Worm (Caenorhabditis elegans) whole organism, L4 larva: Measurements from ENCODE around the gene best-18.
A peak's percentile ranks its signal among the peaks of the same experiment; 100 is the strongest.

ENCODE experiments used
- F10B5.3 ChIP-seq: sonication (generic microtip); optimal IDR thresholded peaks from 2 replicates; lab custom pipeline; 2016; ENCODE audit warnings: mild to moderate bottlenecking, missing genetic modification characterization, missing compliant biosample characterization
- F26F4.8 ChIP-seq: fragments of 200-800 bp; sonication (Bioruptor generic); conservative IDR thresholded peaks from 2 replicates; pipeline ENCODE4 v1.3.6; 2022; ENCODE audit warnings: missing genetic modification characterization, missing compliant biosample characterization
- F44E2.7 ChIP-seq: fragments of 200-800 bp; sonication (Bioruptor generic); IDR thresholded peaks from 2 replicates; pipeline ENCODE4 v2.1.2; 2022; ENCODE audit warnings: missing genetic modification characterization, missing compliant biosample characterization
- F49E8.2 ChIP-seq: sonication (generic microtip); optimal IDR thresholded peaks from 2 replicates; lab custom pipeline; 2016; ENCODE audit warnings: missing compliant biosample characterization, mild to moderate bottlenecking, missing genetic modification characterization, borderline replicate concordance
- ZK337.2 ChIP-seq: fragments of 200-800 bp; sonication (Bioruptor generic); IDR thresholded peaks from 2 replicates; pipeline ENCODE4 v1.3.6; 2022; ENCODE audit warnings: missing genetic modification reagents, missing genetic modification characterization, missing compliant biosample characterization
- aha-1 ChIP-seq: fragments of 150-350 bp; peaks from one replicate; lab custom pipeline; 2014; ENCODE audit warnings: missing biosample characterization, missing genetic modification characterization
- arid-1 ChIP-seq: fragments of 200-800 bp; sonication (Bioruptor generic); conservative IDR thresholded peaks from 2 replicates; pipeline ENCODE4 v1.3.6; 2022; ENCODE audit warnings: missing genetic modification reagents, missing genetic modification characterization, missing compliant biosample characterization
- ceh-82 ChIP-seq: sonication (generic microtip); optimal IDR thresholded peaks from 2 replicates; lab custom pipeline; 2017; ENCODE audit warnings: missing biosample characterization, missing genetic modification characterization
- daf-12 ChIP-seq: fragments of 150-350 bp; optimal IDR thresholded peaks from 2 replicates; lab custom pipeline; 2014; ENCODE audit warnings: missing biosample characterization, missing genetic modification reagents, missing genetic modification characterization
- daf-16 ChIP-seq, 3 experiments: sonication (generic microtip); optimal IDR thresholded peaks; 2 replicates each; lab custom pipeline; 2016 to 2017; ENCODE audit warnings: missing genetic modification characterization in 3 of 3, missing genetic modification reagents in 3 of 3, mild to moderate bottlenecking in 2 of 3, missing compliant biosample characterization in 2 of 3, missing biosample characterization in 1 of 3, moderate library complexity in 1 of 3
- daf-19 ChIP-seq: fragments of 200-800 bp; sonication (Bioruptor generic); conservative IDR thresholded peaks from 2 replicates; pipeline ENCODE4 v1.3.6; 2022; ENCODE audit warnings: missing genetic modification characterization, missing compliant biosample characterization
- dmd-9 ChIP-seq: fragments of 200-800 bp; sonication (Bioruptor generic); IDR thresholded peaks from 2 replicates; pipeline ENCODE4 v1.3.6; 2022; ENCODE audit warnings: missing genetic modification reagents, missing genetic modification characterization, missing compliant biosample characterization
- dve-1 ChIP-seq: sonication (generic microtip); optimal IDR thresholded peaks from 2 replicates; lab custom pipeline; 2017; ENCODE audit warnings: antibody characterized with exemption, mild to moderate bottlenecking, missing genetic modification characterization, missing compliant biosample characterization; ENCODE audit not compliant: insufficient read depth
- fkh-10 ChIP-seq: fragments of 150-350 bp; optimal IDR thresholded peaks from 2 replicates; lab custom pipeline; 2014; ENCODE audit warnings: missing biosample characterization, missing genetic modification reagents, missing genetic modification characterization
- gei-8 ChIP-seq: fragments of 200-800 bp; sonication (Bioruptor generic); optimal IDR thresholded peaks from 2 replicates; lab custom pipeline; 2018; ENCODE audit warnings: mild to moderate bottlenecking, missing genetic modification characterization, missing compliant biosample characterization
- hlh-30 ChIP-seq: sonication (generic microtip); optimal IDR thresholded peaks from 2 replicates; lab custom pipeline; 2017; ENCODE audit warnings: antibody characterized with exemption, mild to moderate bottlenecking, missing genetic modification characterization, missing compliant biosample characterization; ENCODE audit not compliant: insufficient read depth
- hmg-1.1 ChIP-seq: fragments of 200-800 bp; sonication (Bioruptor generic); IDR thresholded peaks from 2 replicates; pipeline ENCODE4 v1.3.6; 2022; ENCODE audit warnings: missing genetic modification reagents, missing genetic modification characterization, missing compliant biosample characterization
- lsy-2 ChIP-seq, 2 experiments: fragments of 150-350 bp in 1 of 2; sonication (generic microtip) in 1 of 2; optimal IDR thresholded peaks; 2 replicates each; lab custom pipeline; 2014 to 2017; ENCODE audit warnings: missing biosample characterization in 2 of 2, missing genetic modification characterization in 2 of 2
- mep-1 ChIP-seq: fragments of 150-350 bp; sonication (generic microtip); optimal IDR thresholded peaks from 3 replicates; lab custom pipeline; 2014; ENCODE audit warnings: missing biosample characterization, missing genetic modification characterization
- mxl-3 ChIP-seq: fragments of 200-800 bp; sonication (Bioruptor generic); optimal IDR thresholded peaks from 2 replicates; lab custom pipeline; 2018; ENCODE audit warnings: mild to moderate bottlenecking, missing genetic modification characterization, missing compliant biosample characterization
- nhr-10 ChIP-seq: fragments of 150-350 bp; optimal IDR thresholded peaks from 2 replicates; lab custom pipeline; 2014; ENCODE audit warnings: missing biosample characterization, missing genetic modification characterization
- nhr-102 ChIP-seq: sonication (generic microtip); optimal IDR thresholded peaks from 2 replicates; lab custom pipeline; 2016; ENCODE audit warnings: mild to moderate bottlenecking, missing genetic modification characterization, moderate library complexity, missing compliant biosample characterization
- nhr-237 ChIP-seq: sonication (generic microtip); optimal IDR thresholded peaks from 2 replicates; lab custom pipeline; 2017; ENCODE audit warnings: missing biosample characterization, missing genetic modification characterization
- nhr-28 ChIP-seq: fragments of 150-350 bp; optimal IDR thresholded peaks from 2 replicates; lab custom pipeline; 2014; ENCODE audit warnings: missing biosample characterization, missing genetic modification characterization
- nhr-6 ChIP-seq: fragments of 150-350 bp; optimal IDR thresholded peaks from 2 replicates; lab custom pipeline; 2014; ENCODE audit warnings: missing biosample characterization, missing genetic modification characterization
- nhr-77 ChIP-seq: fragments of 150-350 bp; optimal IDR thresholded peaks from 2 replicates; lab custom pipeline; 2014; ENCODE audit warnings: missing biosample characterization, missing genetic modification characterization
- pqm-1 ChIP-seq: sonication (generic microtip); optimal IDR thresholded peaks from 2 replicates; lab custom pipeline; 2017; ENCODE audit warnings: missing biosample characterization, missing genetic modification characterization
- snpc-1.2 ChIP-seq: fragments of 200-800 bp; sonication (Bioruptor generic); IDR thresholded peaks from 2 replicates; pipeline ENCODE4 v1.3.6; 2022; ENCODE audit warnings: missing genetic modification reagents, missing genetic modification characterization, missing compliant biosample characterization
- tra-1 ChIP-seq: fragments of 200-800 bp; sonication (Bioruptor generic); IDR thresholded peaks from 2 replicates; pipeline ENCODE4 v1.3.6; 2022; ENCODE audit warnings: missing genetic modification reagents, missing genetic modification characterization, missing compliant biosample characterization
- unc-39 ChIP-seq: sonication (generic microtip); optimal IDR thresholded peaks from 2 replicates; lab custom pipeline; 2017; ENCODE audit warnings: missing biosample characterization, missing genetic modification characterization
- unc-62 ChIP-seq, 3 experiments: fragments of 150-350 bp in 1 of 3; sonication (generic microtip); optimal IDR thresholded peaks in 2 of 3; peaks in 1 of 3; 1 replicate in 1 of 3; 2 replicates in 2 of 3; lab custom pipeline; 2014 to 2017; ENCODE audit warnings: missing biosample characterization in 3 of 3, missing genetic modification characterization in 3 of 3, missing genetic modification reagents in 3 of 3, missing genotype in 1 of 3
- vab-7 ChIP-seq: fragments of 200-800 bp; sonication (Bioruptor generic); IDR thresholded peaks from 2 replicates; pipeline ENCODE4 v1.3.6; 2022; ENCODE audit warnings: missing genetic modification reagents, missing genetic modification characterization, missing compliant biosample characterization
- zfp-3 ChIP-seq: fragments of 200-800 bp; sonication (Bioruptor generic); conservative IDR thresholded peaks from 2 replicates; pipeline ENCODE4 v1.3.6; 2022; ENCODE audit warnings: missing genetic modification reagents, missing genetic modification characterization, missing compliant biosample characterization

Gene best-18

DNA sequence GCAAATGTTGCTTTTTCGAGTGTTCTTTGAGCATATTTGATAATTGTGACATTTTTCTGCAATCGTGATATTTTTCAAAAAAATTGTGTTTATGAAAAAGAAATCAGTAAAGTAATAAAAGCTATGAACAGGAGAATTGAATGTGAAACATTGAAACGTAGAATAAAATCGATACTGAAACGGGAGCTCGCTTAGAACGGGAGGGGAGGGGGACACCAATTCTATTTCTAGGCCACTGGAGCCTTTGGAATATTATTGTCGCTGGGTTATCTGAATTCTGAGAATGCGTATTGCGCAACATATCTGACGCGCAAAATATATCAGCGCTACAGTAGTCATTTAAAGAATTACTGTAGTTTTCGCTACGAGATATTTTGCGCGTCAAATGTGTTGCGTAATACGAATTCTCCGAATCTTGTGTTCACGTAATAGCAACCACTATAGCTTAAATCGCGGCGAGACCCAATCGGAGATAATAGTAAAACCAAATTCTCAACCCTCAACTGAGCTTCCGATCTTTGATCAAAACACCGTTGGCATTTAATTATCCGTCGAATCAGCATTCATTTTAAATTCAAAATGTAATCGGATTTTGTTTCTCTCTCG lies at the start of gene best-18, which contains the start of gene blos-1:
TSS of gene best-18 (plus strand) at position 508 of the 606 bp plus-strand sequence.
TSS of gene blos-1 (minus strand) at position 58 of the 606 bp plus-strand sequence.
- no peak for TF ChIP-seq nhr-102
- TF ChIP-seq ceh-82 (tag; lab: Kevin White, UChicago): no peak
- TF ChIP-seq daf-16 (GFP tag; optimal IDR thresholded peaks at IDR 0.05; lab: Kevin White, UChicago): no peak
- TF ChIP-seq daf-16 (tag; optimal IDR thresholded peaks at IDR 0.05; lab: Kevin White, UChicago): peak; percentile 69
- TF ChIP-seq nhr-77: peak; percentile 15
- peak; percentile 31 for TF ChIP-seq nhr-28

DNA sequence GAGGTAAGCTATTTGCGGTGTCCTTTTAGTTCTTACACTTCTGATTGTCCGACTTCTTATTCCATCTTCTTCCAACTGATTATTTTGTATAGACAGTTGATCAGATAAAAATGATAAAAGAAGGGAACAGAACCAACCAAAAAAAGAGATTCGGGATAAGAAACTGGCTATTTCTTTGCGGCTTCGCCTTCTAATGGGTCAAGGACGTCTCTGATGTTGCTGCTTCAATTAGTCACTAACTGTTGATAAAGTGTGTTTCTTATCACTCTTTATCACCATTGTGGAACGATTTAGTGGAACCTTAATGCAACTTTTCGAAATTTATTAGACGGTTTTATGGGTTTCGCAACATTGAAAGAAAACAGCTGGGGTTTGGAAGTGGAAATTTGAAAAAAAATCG lies 41.9 kb upstream of the best-18 start:
- peak; percentile 58 for TF ChIP-seq mxl-3
- TF ChIP-seq unc-39 (tag; lab: Kevin White, UChicago): no peak
- no peak for TF ChIP-seq gei-8 (GFP tag; lab: Kevin White, UChicago)
- peak; percentile 38 for TF ChIP-seq nhr-28
- TF ChIP-seq hlh-30 (tag; lab: Kevin White, UChicago): no peak
- 0 out of 2 replicates have a peak, but pooled peaks have one; percentile 34 for TF ChIP-seq ZK337.2 (GFP tag; lab: Robert Waterston, UW)

DNA sequence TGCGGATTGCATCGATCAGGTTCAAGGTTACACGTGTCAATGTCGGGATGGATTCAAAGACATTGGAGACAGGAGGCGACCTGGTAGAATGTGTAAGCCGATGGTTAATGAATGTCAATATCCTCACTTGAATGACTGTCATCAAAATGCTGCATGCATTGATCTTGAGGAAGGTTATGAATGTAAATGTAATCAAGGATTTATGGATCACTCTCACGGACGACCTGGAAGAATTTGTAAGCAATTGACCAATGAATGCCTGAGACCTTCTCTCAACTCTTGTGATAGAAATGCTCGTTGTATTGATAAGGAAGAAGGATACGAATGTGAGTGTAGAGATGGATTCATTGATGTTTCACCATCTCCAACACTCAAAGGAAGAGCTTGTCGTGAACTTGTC lies 34.2 kb upstream of the best-18 start:
- TF ChIP-seq unc-62 (GFP tag; optimal IDR thresholded peaks at IDR 0.05 in 1 of 2; lab: Kevin White, UChicago) (peak in 1 of 2 experiments; percentile 99), unc-62 (tag; optimal IDR thresholded peaks at IDR 0.05; lab: Kevin White, UChicago) (no peak), tra-1 (GFP tag; lab: Robert Waterston, UW) (no peak)

DNA sequence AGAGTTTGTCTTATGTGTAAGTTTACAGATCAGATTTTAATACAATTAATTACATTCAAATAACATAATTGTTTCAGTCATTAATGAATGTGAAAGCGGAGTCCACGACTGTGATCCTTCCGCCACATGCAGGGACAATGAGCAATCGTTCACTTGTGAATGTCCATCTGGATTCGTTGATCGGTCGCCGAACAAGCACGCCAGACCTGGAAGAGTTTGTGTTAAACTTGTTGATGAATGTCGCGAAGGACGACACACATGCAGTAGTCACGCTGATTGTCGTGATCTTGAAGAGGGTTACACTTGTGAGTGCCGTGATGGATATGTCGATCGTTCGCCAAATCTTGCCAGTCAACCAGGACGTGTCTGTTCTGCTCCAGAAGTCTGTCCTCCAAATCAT lies 33.6 kb upstream of the best-18 start:
- TF ChIP-seq pqm-1 (tag; lab: Kevin White, UChicago): no peak
- TF ChIP-seq nhr-77: no peak
- TF ChIP-seq dmd-9: no peak
- no peak for TF ChIP-seq nhr-237 (tag; lab: Kevin White, UChicago)
- TF ChIP-seq unc-62 (GFP tag; optimal IDR thresholded peaks at IDR 0.05 in 1 of 2; lab: Kevin White, UChicago): peak in 1 of 2 experiments; percentile 19
- TF ChIP-seq unc-62 (tag; optimal IDR thresholded peaks at IDR 0.05; lab: Kevin White, UChicago): no peak
- peak; percentile 95 for TF ChIP-seq aha-1 (tag; lab: Kevin White, UChicago)
- no peak for TF ChIP-seq F10B5.3 (tag; lab: Kevin White, UChicago)

DNA sequence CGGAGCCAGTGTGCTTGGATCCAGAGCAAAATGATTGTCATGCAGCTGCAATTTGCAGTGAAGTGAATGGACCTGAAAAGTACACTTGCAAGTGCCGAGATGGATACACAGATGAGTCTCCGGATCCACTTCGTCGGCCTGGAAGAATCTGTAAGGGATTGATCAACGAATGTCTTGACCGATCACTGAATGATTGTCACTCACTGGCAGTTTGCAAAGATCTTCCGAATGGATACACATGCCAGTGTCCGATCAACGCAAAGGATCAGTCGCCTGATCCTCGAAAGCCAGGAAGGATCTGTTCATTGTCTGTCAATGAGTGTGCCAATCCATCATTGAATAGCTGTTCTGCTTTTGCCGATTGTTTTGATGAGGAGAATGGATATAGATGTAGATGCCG lies 32.8 kb upstream of the best-18 start:
- TF ChIP-seq daf-19 (GFP tag; lab: Robert Waterston, UW) (no peak), nhr-6 (tag; lab: Kevin White, UChicago) (no peak), zfp-3 (GFP tag; lab: Robert Waterston, UW) (no peak), unc-62 (GFP tag; optimal IDR thresholded peaks at IDR 0.05 in 1 of 2; lab: Kevin White, UChicago) (peak in 1 of 2 experiments; percentile 97), unc-62 (tag; optimal IDR thresholded peaks at IDR 0.05; lab: Kevin White, UChicago) (no peak)

DNA sequence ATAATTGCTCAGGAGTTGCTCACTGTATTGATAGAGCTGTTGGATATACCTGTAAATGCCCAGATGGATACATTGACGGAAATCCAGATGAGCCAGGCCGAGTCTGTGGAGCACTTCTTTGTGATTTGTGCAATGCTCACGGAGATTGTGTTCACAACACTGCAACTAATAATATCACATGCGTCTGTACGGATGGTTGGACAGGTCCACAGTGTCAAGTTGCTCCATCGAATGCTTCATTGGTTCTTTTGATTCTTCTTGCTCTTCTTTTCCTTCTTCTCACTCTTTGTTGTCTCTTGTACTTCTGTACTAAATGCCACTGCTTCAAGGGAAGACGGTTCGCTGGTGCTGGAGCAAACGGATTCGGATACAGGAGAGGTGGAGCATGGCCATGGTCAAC lies 30.3 kb upstream of the best-18 start:
- TF ChIP-seq ZK337.2 (GFP tag; lab: Robert Waterston, UW) (no peak), unc-62 (GFP tag; optimal IDR thresholded peaks at IDR 0.05 in 1 of 2; lab: Kevin White, UChicago) (peak in 1 of 2 experiments; percentile 90), unc-62 (tag; optimal IDR thresholded peaks at IDR 0.05; lab: Kevin White, UChicago) (no peak)

DNA sequence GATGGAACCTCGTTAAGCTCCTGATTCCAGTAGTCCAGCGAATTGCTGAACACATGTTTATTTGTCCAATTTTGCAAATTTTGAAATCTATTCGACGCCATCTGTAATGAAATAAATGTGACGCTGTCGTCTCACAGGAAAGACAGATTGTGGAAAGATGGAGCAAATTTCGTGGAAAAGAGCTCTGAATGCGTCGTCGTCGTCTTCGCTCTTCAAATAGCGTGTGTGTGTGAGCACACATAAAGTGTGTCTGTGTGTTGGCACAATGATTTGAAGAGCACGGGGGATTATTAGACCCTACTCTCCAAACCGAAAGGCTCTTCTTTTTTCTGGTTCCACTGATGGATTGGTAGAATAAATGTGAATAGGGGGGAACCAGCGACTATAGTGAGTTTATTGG lies 26.0 kb upstream of the best-18 start, which contains the start of gene unc-47:
TSS of gene unc-47 (minus strand) at position 101 of the 400 bp plus-strand sequence.
- peak in 1 of 2 experiments; percentile 49 for TF ChIP-seq unc-62 (GFP tag; optimal IDR thresholded peaks at IDR 0.05 in 1 of 2; lab: Kevin White, UChicago)
- no peak for TF ChIP-seq unc-62 (tag; optimal IDR thresholded peaks at IDR 0.05; lab: Kevin White, UChicago)
- no peak for TF ChIP-seq snpc-1.2 (GFP tag; lab: Robert Waterston, UW)

DNA sequence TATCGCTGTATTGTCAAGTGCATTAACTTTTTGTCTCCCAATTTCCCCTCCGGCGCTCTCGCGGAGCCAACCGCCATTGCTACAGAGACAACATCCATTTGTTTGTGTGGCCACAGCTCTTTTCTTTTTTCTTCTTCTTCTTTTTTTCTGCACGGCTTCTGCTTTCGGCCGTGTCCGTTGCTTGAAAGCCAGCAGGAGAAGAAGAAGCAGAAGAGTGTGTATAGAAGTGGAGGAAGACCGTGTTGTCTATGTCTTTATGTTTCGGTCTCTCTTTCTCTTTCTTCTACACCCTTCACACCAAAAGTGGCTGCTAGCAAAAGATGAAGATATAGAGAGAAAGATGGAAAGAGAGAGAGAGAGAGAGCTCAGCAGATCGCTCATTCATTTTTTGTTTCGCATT lies 24.4 kb upstream of the best-18 start:
- TF ChIP-seq nhr-77 (no peak), F26F4.8 (no peak), dve-1 (no peak), lsy-2 (tag; optimal IDR thresholded peaks at IDR 0.05; lab: Kevin White, UChicago) (peak in 1 of 2 experiments; percentile 8), fkh-10 (peak; percentile 75), vab-7 (GFP tag; lab: Robert Waterston, UW) (no peak), daf-12 (no peak), ZK337.2 (GFP tag; lab: Robert Waterston, UW) (no peak), hmg-1.1 (GFP tag; lab: Robert Waterston, UW) (peak; percentile 66), nhr-237 (tag; lab: Kevin White, UChicago) (no peak), dmd-9 (no peak), arid-1 (GFP tag; lab: Robert Waterston, UW) (no peak), nhr-102 (no peak), F49E8.2 (tag; lab: Kevin White, UChicago) (no peak), mep-1 (tag; lab: Kevin White, UChicago) (no peak), nhr-10 (tag; lab: Kevin White, UChicago) (no peak), F44E2.7 (no peak)
